Fruit fly (Drosophila melanogaster) whole organism, embryonic: ENCODE data around the gene Pgant7.

Experiments
- B-H2 ChIP-seq: fragments of 200-800 bp; sonication (Bioruptor generic); optimal IDR thresholded peaks from 2 replicates; lab custom pipeline; 2018; ENCODE audit warnings: missing biosample characterization, mild to moderate bottlenecking, missing genetic modification characterization
- CG10267 ChIP-seq: fragments of 200-800 bp; sonication (Bioruptor generic); optimal IDR thresholded peaks from 2 replicates; lab custom pipeline; 2018; ENCODE audit warnings: missing biosample characterization, mild to moderate bottlenecking, missing genetic modification characterization, moderate library complexity
- CG10462 ChIP-seq: fragments of 200-800 bp; sonication (Bioruptor generic); optimal IDR thresholded peaks from 2 replicates; lab custom pipeline; 2016; ENCODE audit warnings: missing biosample characterization, missing genetic modification characterization
- CG10959 ChIP-seq: fragments of 200-800 bp; sonication (Bioruptor generic); IDR thresholded peaks from 2 replicates; pipeline ENCODE4 v1.3.6; 2022; ENCODE audit warnings: missing biosample characterization, missing genetic modification characterization
- CG12219 ChIP-seq: fragments of 200-800 bp; sonication (Bioruptor generic); optimal IDR thresholded peaks from 3 replicates; lab custom pipeline; 2018; ENCODE audit warnings: missing biosample characterization, mild to moderate bottlenecking, missing genetic modification characterization
- CG13287 ChIP-seq: fragments of 200-800 bp; sonication (Bioruptor generic); IDR thresholded peaks from 2 replicates; pipeline ENCODE4 v1.3.6; 2022; ENCODE audit warnings: missing biosample characterization, missing genetic modification characterization; ENCODE audit not compliant: partially characterized antibody
- CG14667 ChIP-seq: fragments of 200-800 bp; sonication (Bioruptor generic); IDR thresholded peaks from 2 replicates; pipeline ENCODE4 v1.3.6; 2022; ENCODE audit warnings: missing biosample characterization, missing genetic modification characterization
- CG15514 ChIP-seq: fragments of 200-800 bp; sonication (Bioruptor generic); optimal IDR thresholded peaks from 3 replicates; lab custom pipeline; 2017; ENCODE audit warnings: missing biosample characterization, missing genetic modification characterization, mild to moderate bottlenecking, moderate library complexity, missing genetic modification reagents
- CG17361 ChIP-seq: fragments of 200-800 bp; sonication (Bioruptor generic); IDR thresholded peaks from 3 replicates; pipeline ENCODE4 v1.3.6; 2022; ENCODE audit warnings: missing biosample characterization, missing genetic modification characterization
- CG17568 ChIP-seq: fragments of 200-800 bp; sonication (Bioruptor generic); optimal IDR thresholded peaks from 2 replicates; lab custom pipeline; 2018; ENCODE audit warnings: missing biosample characterization, mild to moderate bottlenecking, missing genetic modification characterization, moderate library complexity
- CG2120 ChIP-seq: fragments of 200-800 bp; sonication (Bioruptor generic); optimal IDR thresholded peaks from 3 replicates; lab custom pipeline; 2016; ENCODE audit warnings: missing biosample characterization, missing genetic modification characterization
- CG31388 ChIP-seq: fragments of 200-800 bp; sonication (Bioruptor generic); optimal IDR thresholded peaks from 2 replicates; lab custom pipeline; 2016; ENCODE audit warnings: missing biosample characterization, missing genetic modification characterization
- CG4424 ChIP-seq: fragments of 200-800 bp; sonication (Bioruptor generic); optimal IDR thresholded peaks from 3 replicates; lab custom pipeline; 2016; ENCODE audit warnings: missing biosample characterization, missing genetic modification characterization
- CG4707 ChIP-seq: fragments of 200-800 bp; sonication (Bioruptor generic); optimal IDR thresholded peaks from 2 replicates; lab custom pipeline; 2018; ENCODE audit warnings: missing biosample characterization, mild to moderate bottlenecking, missing genetic modification characterization, moderate library complexity
- CG4730 ChIP-seq: fragments of 200-800 bp; sonication (Bioruptor generic); IDR thresholded peaks from 2 replicates; pipeline ENCODE4 v1.3.6; 2022; ENCODE audit warnings: missing biosample characterization, missing genetic modification characterization
- CG7987 ChIP-seq: fragments of 200-800 bp; sonication (Bioruptor generic); optimal IDR thresholded peaks from 2 replicates; lab custom pipeline; 2018; ENCODE audit warnings: missing biosample characterization, mild to moderate bottlenecking, missing genetic modification characterization, moderate library complexity
- CG9609 ChIP-seq: fragments of 200-800 bp; sonication (Bioruptor generic); optimal IDR thresholded peaks from 3 replicates; lab custom pipeline; 2016; ENCODE audit warnings: missing biosample characterization, missing genetic modification characterization
- CoRest ChIP-seq: fragments of 200-800 bp; sonication (Bioruptor generic); optimal IDR thresholded peaks from 3 replicates; lab custom pipeline; 2018; ENCODE audit warnings: missing biosample characterization, mild to moderate bottlenecking, missing genetic modification characterization, moderate library complexity
- Deaf1 ChIP-seq: fragments of 200-800 bp; optimal IDR thresholded peaks from 3 replicates; lab custom pipeline; 2019; ENCODE audit warnings: missing biosample characterization, mild to moderate bottlenecking, missing genetic modification characterization, moderate library complexity
- Dek ChIP-seq: fragments of 200-800 bp; sonication (Bioruptor generic); optimal IDR thresholded peaks from 3 replicates; lab custom pipeline; 2019; ENCODE audit warnings: missing biosample characterization, mild to moderate bottlenecking, missing genetic modification characterization, moderate library complexity
- Dref ChIP-seq: fragments of 200-800 bp; sonication (Bioruptor generic); IDR thresholded peaks from 2 replicates; pipeline ENCODE4 v1.3.6; 2022; ENCODE audit warnings: missing biosample characterization, missing genetic modification characterization
- Eip74EF ChIP-seq, 2 experiments: fragments of 200-800 bp in 1 of 2; fragments of >200 bp in 1 of 2; sonication (Bioruptor generic) in 1 of 2; optimal IDR thresholded peaks; 2 replicates each; lab custom pipeline; 2017 to 2019; ENCODE audit warnings: missing biosample characterization in 2 of 2, missing genetic modification characterization in 2 of 2, mild to moderate bottlenecking in 1 of 2, moderate library complexity in 1 of 2
- GATAe ChIP-seq: fragments of 200-800 bp; sonication (Bioruptor generic); conservative IDR thresholded peaks from 2 replicates; pipeline ENCODE4 v1.3.6; 2022; ENCODE audit warnings: missing biosample characterization, missing genetic modification characterization
- Gug ChIP-seq: fragments of 200-800 bp; sonication (Bioruptor generic); IDR thresholded peaks from 4 replicates; pipeline ENCODE4 v1.3.6; 2022; ENCODE audit warnings: missing biosample characterization, missing genetic modification characterization
- Lpt ChIP-seq: fragments of >200 bp; optimal IDR thresholded peaks from 2 replicates; lab custom pipeline; 2018; ENCODE audit warnings: missing biosample characterization, missing genetic modification characterization
- Mad ChIP-seq: fragments of 200-800 bp; sonication (Bioruptor generic); optimal IDR thresholded peaks from 2 replicates; lab custom pipeline; 2016; ENCODE audit warnings: missing biosample characterization, missing genetic modification characterization
- Oaz ChIP-seq: fragments of 200-800 bp; sonication (Bioruptor generic); IDR thresholded peaks from 2 replicates; pipeline ENCODE4 v1.3.6; 2022; ENCODE audit warnings: missing biosample characterization, missing genetic modification characterization
- Oli ChIP-seq: fragments of 200-800 bp; sonication (Bioruptor generic); optimal IDR thresholded peaks from 2 replicates; lab custom pipeline; 2018; ENCODE audit warnings: missing biosample characterization, mild to moderate bottlenecking, missing genetic modification characterization, moderate library complexity
- Side ChIP-seq: fragments of 200-800 bp; sonication (Bioruptor generic); optimal IDR thresholded peaks from 2 replicates; lab custom pipeline; 2016; ENCODE audit warnings: missing biosample characterization, missing genetic modification characterization
- bbx ChIP-seq: fragments of 200-800 bp; sonication (Bioruptor generic); IDR thresholded peaks from 2 replicates; pipeline ENCODE4 v1.3.6; 2022; ENCODE audit warnings: missing biosample characterization, missing genetic modification characterization; ENCODE audit not compliant: partially characterized antibody
- chif ChIP-seq, 2 experiments: fragments of 200-800 bp; sonication (Bioruptor generic); optimal IDR thresholded peaks; 3 replicates each; lab custom pipeline; 2016; ENCODE audit warnings: missing biosample characterization in 2 of 2, missing genetic modification characterization in 2 of 2
- crp ChIP-seq, 2 experiments: fragments of 200-800 bp; sonication (Bioruptor generic); optimal IDR thresholded peaks; 2 replicates in 1 of 2; 3 replicates in 1 of 2; lab custom pipeline; 2017; ENCODE audit warnings: missing biosample characterization in 2 of 2, missing genetic modification characterization in 2 of 2, mild to moderate bottlenecking in 1 of 2, moderate library complexity in 1 of 2
- fd3F ChIP-seq: fragments of 200-800 bp; sonication (Bioruptor generic); optimal IDR thresholded peaks from 2 replicates; lab custom pipeline; 2018; ENCODE audit warnings: missing biosample characterization, mild to moderate bottlenecking, missing genetic modification characterization, moderate library complexity
- fru ChIP-seq: fragments of >200 bp; optimal IDR thresholded peaks from 2 replicates; lab custom pipeline; 2017
- gcm ChIP-seq: fragments of 200-800 bp; sonication (Bioruptor generic); optimal IDR thresholded peaks from 2 replicates; lab custom pipeline; 2019; ENCODE audit warnings: missing biosample characterization, mild to moderate bottlenecking, missing genetic modification characterization, moderate library complexity
- gem ChIP-seq: fragments of 200-800 bp; sonication (Bioruptor generic); optimal IDR thresholded peaks from 2 replicates; lab custom pipeline; 2019; ENCODE audit warnings: missing biosample characterization, mild to moderate bottlenecking, missing genetic modification characterization, moderate library complexity
- lbe ChIP-seq: fragments of 200-800 bp; sonication (Bioruptor generic); optimal IDR thresholded peaks from 2 replicates; lab custom pipeline; 2016; ENCODE audit warnings: missing biosample characterization, mild to moderate bottlenecking, missing genetic modification characterization
- maf-S ChIP-seq: fragments of 200-800 bp; sonication (Bioruptor generic); optimal IDR thresholded peaks from 2 replicates; lab custom pipeline; 2016; ENCODE audit warnings: missing biosample characterization, missing genetic modification characterization
- onecut ChIP-seq: fragments of 200-800 bp; sonication (Bioruptor generic); IDR thresholded peaks from 2 replicates; pipeline ENCODE4 v1.3.6; 2022; ENCODE audit warnings: missing biosample characterization, missing genetic modification characterization
- pita ChIP-seq: fragments of 200-800 bp; sonication (Bioruptor generic); optimal IDR thresholded peaks from 2 replicates; lab custom pipeline; 2017; ENCODE audit warnings: missing biosample characterization, mild to moderate bottlenecking, missing genetic modification characterization
- pum ChIP-seq: fragments of 200-800 bp; sonication (Bioruptor generic); optimal IDR thresholded peaks from 2 replicates; lab custom pipeline; 2016; ENCODE audit warnings: missing biosample characterization, missing genetic modification characterization
- ro ChIP-seq: fragments of 200-800 bp; sonication (Bioruptor generic); IDR thresholded peaks from 2 replicates; pipeline ENCODE4 v1.3.6; 2022; ENCODE audit warnings: missing biosample characterization, missing genetic modification characterization
- row ChIP-seq: fragments of 200-800 bp; sonication (Bioruptor generic); IDR thresholded peaks from 3 replicates; pipeline ENCODE4 v1.3.6; 2022; ENCODE audit warnings: missing biosample characterization, missing genetic modification characterization
- shn ChIP-seq: fragments of 200-800 bp; sonication (Bioruptor generic); optimal IDR thresholded peaks from 3 replicates; lab custom pipeline; 2016; ENCODE audit warnings: missing biosample characterization, missing genetic modification characterization
- sr ChIP-seq: fragments of 200-800 bp; sonication (Bioruptor generic); IDR thresholded peaks from 3 replicates; pipeline ENCODE4 v1.3.6; 2022; ENCODE audit warnings: missing biosample characterization, missing genetic modification characterization
- stwl ChIP-seq: fragments of 200-800 bp; sonication (Bioruptor generic); optimal IDR thresholded peaks from 3 replicates; lab custom pipeline; 2018; ENCODE audit warnings: missing biosample characterization, mild to moderate bottlenecking, missing genetic modification characterization, moderate library complexity
- tio ChIP-seq: fragments of 200-800 bp; sonication (Bioruptor generic); optimal IDR thresholded peaks from 2 replicates; lab custom pipeline; 2017; ENCODE audit warnings: missing biosample characterization, missing genetic modification characterization, inconsistent platforms
- trem ChIP-seq: fragments of 200-800 bp; optimal IDR thresholded peaks from 3 replicates; lab custom pipeline; 2019; ENCODE audit warnings: missing biosample characterization, mild to moderate bottlenecking, missing genetic modification characterization, moderate library complexity
- twi ChIP-seq: fragments of 200-800 bp; optimal IDR thresholded peaks from 2 replicates; lab custom pipeline; 2019; ENCODE audit warnings: missing biosample characterization, mild to moderate bottlenecking, missing genetic modification characterization, moderate library complexity
- zen ChIP-seq: fragments of 200-800 bp; sonication (Bioruptor generic); optimal IDR thresholded peaks from 3 replicates; lab custom pipeline; 2018; ENCODE audit warnings: missing biosample characterization, mild to moderate bottlenecking, missing genetic modification characterization, moderate library complexity

The Pgant7 gene

DNA sequence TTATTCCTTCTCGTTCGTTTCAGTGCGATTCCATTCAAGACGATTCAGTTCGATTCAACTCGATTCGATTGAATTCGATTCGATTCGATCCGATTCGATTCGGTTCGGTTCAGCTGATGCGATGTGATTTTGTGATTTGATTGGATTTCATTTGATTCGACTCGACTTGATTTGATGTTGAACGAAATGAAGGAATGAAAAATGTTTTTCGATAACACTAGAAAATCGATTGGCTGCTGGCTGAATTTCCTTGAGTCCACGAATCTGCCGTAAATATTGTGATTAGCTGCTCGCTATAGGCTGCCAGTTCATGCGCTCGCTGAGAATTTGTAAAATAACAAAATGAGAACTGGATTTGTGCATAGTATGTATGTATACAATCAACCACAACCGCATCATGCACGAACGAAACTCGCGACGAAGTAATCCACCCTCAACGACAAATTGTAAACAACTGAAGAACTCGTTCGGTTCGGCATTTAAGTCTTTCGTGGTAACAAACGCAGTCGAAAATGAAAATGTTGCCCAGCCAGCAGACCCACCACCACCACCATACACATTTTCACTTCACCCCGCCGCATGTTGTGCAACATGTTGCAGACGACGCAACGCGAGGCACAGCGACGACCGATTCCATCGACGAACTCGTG lies 5.3 kb upstream of the Pgant7 start, which contains the start of gene Wnt5 (continued):
- TF ChIP-seq CG31388 (GFP tag; lab: Kevin White, UChicago) (no peak), crp (GFP tag; optimal IDR thresholded peaks at IDR 0.05; lab: Kevin White, UChicago) (no peak), GATAe (GFP tag; lab: Robert Waterston, UW) (no peak), CG4424 (GFP tag; lab: Kevin White, UChicago) (no peak), CG4730 (GFP tag; lab: Robert Waterston, UW) (no peak), CG17568 (GFP tag; lab: Kevin White, UChicago) (no peak), chif (GFP tag; optimal IDR thresholded peaks at IDR 0.05; lab: Kevin White, UChicago) (no peak), CG10462 (GFP tag; lab: Kevin White, UChicago) (no peak), Oaz (GFP tag; lab: Robert Waterston, UW) (no peak), twi (tag; lab: Kevin White, UChicago) (no peak), CG13287 (GFP tag; lab: Robert Waterston, UW) (peak; percentile 43; the same call in 1 of the 2 replicates), zen (tag; lab: Kevin White, UChicago) (no peak), CG4707 (peak; percentile 15), fru (lab: Kevin White, UChicago) (no peak), CG12219 (GFP tag; lab: Kevin White, UChicago) (no peak), Deaf1 (peak; percentile 92), Oli (tag; lab: Kevin White, UChicago) (no peak), gem (no peak), Dref (GFP tag; lab: Robert Waterston, UW) (0 out of 2 replicates have a peak, but pooled peaks have one; percentile 21), Dek (tag; lab: Kevin White, UChicago) (no peak), shn (GFP tag; lab: Kevin White, UChicago) (no peak), CG14667 (GFP tag; lab: Robert Waterston, UW) (no peak), pum (GFP tag; lab: Kevin White, UChicago) (no peak), CG10959 (no peak), CG7987 (GFP tag; lab: Kevin White, UChicago) (no peak), Side (no peak), sr (GFP tag; lab: Robert Waterston, UW) (no peak), CoRest (tag; lab: Kevin White, UChicago) (no peak), trem (peak; percentile 29), row (GFP tag; lab: Robert Waterston, UW) (no peak), Eip74EF (GFP tag; optimal IDR thresholded peaks at IDR 0.05; lab: Kevin White, UChicago) (peak in 1 of 2 experiments; percentile 2), Mad (GFP tag; lab: Kevin White, UChicago) (no peak), onecut (GFP tag; lab: Robert Waterston, UW) (peak; percentile 46; the same call in 1 of the 2 replicates), CG15514 (GFP tag; lab: Kevin White, UChicago) (peak; percentile 40), Lpt (no peak), CG2120 (GFP tag; lab: Kevin White, UChicago) (no peak), CG17361 (no peak), ro (GFP tag; lab: Robert Waterston, UW) (no peak), stwl (tag; lab: Kevin White, UChicago) (peak; percentile 45), bbx (peak; percentile 57), tio (no peak), pita (no peak), CG9609 (GFP tag; lab: Kevin White, UChicago) (no peak), gcm (GFP tag; lab: Kevin White, UChicago) (peak; percentile 11), B-H2 (no peak), lbe (GFP tag; lab: Kevin White, UChicago) (no peak), maf-S (GFP tag; lab: Kevin White, UChicago) (no peak), fd3F (no peak), Gug (no peak), CG10267 (tag; lab: Kevin White, UChicago) (peak; percentile 18)
